Fruit fly (Drosophila melanogaster): ENCODE data around the gene Eaf6.
A peak's percentile ranks its signal among the peaks of the same experiment; 100 is the strongest.

Eaf6 gene

dm6 chr3L:5577250-5578138, 30.6 kb downstream of the Eaf6 start, which contains the start of gene Msr-110 (continued):
- TF ChIP-seq CG12104 (GFP tag; optimal IDR thresholded peaks at IDR 0.05) (peak; percentile 71), Hmr (GFP tag; optimal IDR thresholded peaks at IDR 0.05) (peak; percentile 86), dati (GFP tag; IDR thresholded peaks at IDR 0.05) (peak; percentile 47; the same call in 1 of the 2 replicates), sd (tag; optimal IDR thresholded peaks at IDR 0.05) (peak; percentile 82), CG12391 (tag; optimal IDR thresholded peaks at IDR 0.05) (peak; percentile 89), Stat92E (GFP tag; optimal IDR thresholded peaks at IDR 0.05) (no peak), CG17361 (GFP tag; IDR thresholded peaks at IDR 0.05) (peak; percentile 93), ac (GFP tag; optimal IDR thresholded peaks at IDR 0.05) (no peak), crol (GFP tag; IDR thresholded peaks at IDR 0.05) (no peak), Bdp1 (GFP tag; optimal IDR thresholded peaks at IDR 0.05) (peak; percentile 61), bsh (GFP tag; optimal IDR thresholded peaks at IDR 0.05) (peak; percentile 87 to 96), CG1832 (GFP tag; optimal IDR thresholded peaks at IDR 0.05) (peak; percentile 22), CG10274 (GFP tag; optimal IDR thresholded peaks at IDR 0.05) (peak; percentile 96), exex (tag; optimal IDR thresholded peaks at IDR 0.05) (peak; percentile 64), slp2 (GFP tag; optimal IDR thresholded peaks at IDR 0.05) (peak; percentile 80), row (GFP tag; IDR thresholded peaks at IDR 0.05) (peak; percentile 94), CG17568 (GFP tag; optimal IDR thresholded peaks at IDR 0.05) (peak; percentile 76), CG34422 (GFP tag; IDR thresholded peaks at IDR 0.05) (peak; percentile 91), Meics (GFP tag; optimal IDR thresholded peaks at IDR 0.05) (peak; percentile 92), esg (GFP tag; conservative IDR thresholded peaks at IDR 0.05) (peak; percentile 89), CG10431 (GFP tag; optimal IDR thresholded peaks at IDR 0.05) (peak; percentile 54), CG12942 (GFP tag; optimal IDR thresholded peaks at IDR 0.05) (peak; percentile 67), CG6272 (GFP tag; IDR thresholded peaks at IDR 0.05) (peak; percentile 81), Kr (GFP tag; optimal IDR thresholded peaks at IDR 0.05) (no peak), fd96Cb (tag; optimal IDR thresholded peaks at IDR 0.05) (peak; percentile 90), jing (GFP tag; optimal IDR thresholded peaks at IDR 0.05) (peak; percentile 78), dysf (GFP tag; IDR thresholded peaks at IDR 0.05) (peak; percentile 95), NC2α (GFP tag; optimal IDR thresholded peaks at IDR 0.05) (peak; percentile 12), Doc3 (GFP tag; IDR thresholded peaks at IDR 0.05; ENCODE audit: partially characterized antibody) (no peak), gfzf (GFP tag; optimal IDR thresholded peaks at IDR 0.05) (no peak), CG8359 (GFP tag; optimal IDR thresholded peaks at IDR 0.05; ENCODE audit: borderline replicate concordance) (peak; percentile 39), Scr (GFP tag; IDR thresholded peaks at IDR 0.05; ENCODE audit: partially characterized antibody) (no peak), cwo (GFP tag; optimal IDR thresholded peaks at IDR 0.05) (peak; percentile 92), kni (GFP tag; optimal IDR thresholded peaks at IDR 0.05) (peak; percentile 60), CG3726 (GFP tag; IDR thresholded peaks at IDR 0.05) (peak; percentile 69; the same call in 2 of the 3 replicates), D19A (tag; optimal IDR thresholded peaks at IDR 0.05) (peak; percentile 84), CG4854 (GFP tag; optimal IDR thresholded peaks at IDR 0.05) (peak; percentile 58), phol (tag; optimal IDR thresholded peaks at IDR 0.05) (peak; percentile 91), lov (optimal IDR thresholded peaks at IDR 0.05) (no peak), lov (GFP tag; IDR thresholded peaks at IDR 0.05) (peak; percentile 26; the same call in 1 of the 3 replicates), BEAF-32 (GFP tag; optimal IDR thresholded peaks at IDR 0.05) (peak; percentile 4), CG2202 (tag; optimal IDR thresholded peaks at IDR 0.05) (no peak), Aef1 (GFP tag; IDR thresholded peaks at IDR 0.05) (peak; percentile 86), lbe (GFP tag; optimal IDR thresholded peaks at IDR 0.05) (peak; percentile 58), CG7987 (GFP tag; optimal IDR thresholded peaks at IDR 0.05) (peak; percentile 69), hth (optimal IDR thresholded peaks at IDR 0.05) (no peak), CG9609 (GFP tag; optimal IDR thresholded peaks at IDR 0.05) (peak; percentile 66), ci (GFP tag; IDR thresholded peaks at IDR 0.05) (peak; percentile 90)
